Fruit fly (Drosophila melanogaster): ENCODE measurements around the gene CG6503.

CG6503 gene

dm6 chr3R:26463146-26463545 is 38.2 kb upstream of the CG6503 start (continued):
- TF ChIP-seq CG11247 (GFP tag; IDR thresholded peaks at IDR 0.05) = no peak
- TF ChIP-seq org-1 (GFP tag; optimal IDR thresholded peaks at IDR 0.05) = no peak
- TF ChIP-seq chinmo (GFP tag; IDR thresholded peaks at IDR 0.05; ENCODE audit: partially characterized antibody) = 0 out of 4 replicates have a peak, but pooled peaks have one; percentile 51
- no peak for TF ChIP-seq grn (GFP tag; optimal IDR thresholded peaks at IDR 0.05)
- no peak for TF ChIP-seq kay (GFP tag; optimal IDR thresholded peaks at IDR 0.05)
- peak; percentile 57 for TF ChIP-seq ftz-f1 (GFP tag; optimal IDR thresholded peaks at IDR 0.05)
- 0 out of 2 replicates have a peak, but pooled peaks have one; percentile 10 for TF ChIP-seq Bgb (GFP tag; IDR thresholded peaks at IDR 0.05; ENCODE audit: partially characterized antibody)
- TF ChIP-seq Neu2 (GFP tag; optimal IDR thresholded peaks at IDR 0.05; ENCODE audit: borderline replicate concordance) = no peak
- no peak for TF ChIP-seq Doc2 (GFP tag; IDR thresholded peaks at IDR 0.05)
- TF ChIP-seq Atf-2 (GFP tag; optimal IDR thresholded peaks at IDR 0.05) = no peak
- no peak; the same call in 1 of the 2 replicates for TF ChIP-seq E2f1 (GFP tag; IDR thresholded peaks at IDR 0.05)
- TF ChIP-seq vvl (GFP tag; IDR thresholded peaks at IDR 0.05) = peak; percentile 71
- no peak for TF ChIP-seq D19A (tag; optimal IDR thresholded peaks at IDR 0.05)
- TF ChIP-seq Eip74EF (GFP tag; optimal IDR thresholded peaks at IDR 0.05) = no peak
- peak; percentile 10 for TF ChIP-seq sens (GFP tag)
- no peak for TF ChIP-seq CG13624 (GFP tag; optimal IDR thresholded peaks at IDR 0.05)
- TF ChIP-seq CG1024 (GFP tag; IDR thresholded peaks at IDR 0.05) = no peak
- TF ChIP-seq unc-4 (GFP tag; IDR thresholded peaks at IDR 0.05; ENCODE audit: partially characterized antibody) = no peak
- no peak for TF ChIP-seq esg (GFP tag; conservative IDR thresholded peaks at IDR 0.05)
- no peak for TF ChIP-seq CG30020 (tag; optimal IDR thresholded peaks at IDR 0.05)
- peak in 1 of 2 experiments; percentile 13 for TF ChIP-seq Pdp1 (GFP tag; optimal IDR thresholded peaks at IDR 0.05)
- TF ChIP-seq btn (GFP tag; optimal IDR thresholded peaks at IDR 0.05) = no peak
- TF ChIP-seq lola (GFP tag; optimal IDR thresholded peaks at IDR 0.05) = no peak
- TF ChIP-seq CG2678 (tag; optimal IDR thresholded peaks at IDR 0.05) = no peak
- TF ChIP-seq peb (GFP tag; IDR thresholded peaks at IDR 0.05) = no peak
- TF ChIP-seq CG2120 (GFP tag; optimal IDR thresholded peaks at IDR 0.05) = no peak
- no peak for TF ChIP-seq crp (GFP tag; optimal IDR thresholded peaks at IDR 0.05)
- no peak for TF ChIP-seq pan (optimal IDR thresholded peaks at IDR 0.05)
- no peak for TF ChIP-seq pan (GFP tag; optimal IDR thresholded peaks at IDR 0.05 in 1 of 2, IDR thresholded peaks at IDR 0.05 in 1 of 2)
- TF ChIP-seq CG2129 (GFP tag; IDR thresholded peaks at IDR 0.05; ENCODE audit: partially characterized antibody) = no peak
- no peak for TF ChIP-seq CG32532 (GFP tag; IDR thresholded peaks at IDR 0.05)

- TF ChIP-seq pum (GFP tag; optimal IDR thresholded peaks at IDR 0.05) (no peak), crp (GFP tag; optimal IDR thresholded peaks at IDR 0.05) (no peak), sqz (GFP tag; optimal IDR thresholded peaks at IDR 0.05) (no peak), Opbp (GFP tag; IDR thresholded peaks at IDR 0.05; ENCODE audit: partially characterized antibody) (no peak), Vsx1 (GFP tag; optimal IDR thresholded peaks at IDR 0.05) (no peak), Doc2 (GFP tag; IDR thresholded peaks at IDR 0.05) (no peak), fd96Cb (tag; optimal IDR thresholded peaks at IDR 0.05) (peak; percentile 32), CG16815 (GFP tag; optimal IDR thresholded peaks at IDR 0.05) (no peak), CG11085 (GFP tag; IDR thresholded peaks at IDR 0.05) (no peak), CG7963 (GFP tag; IDR thresholded peaks at IDR 0.05; ENCODE audit: partially characterized antibody) (no peak), CG12104 (GFP tag; optimal IDR thresholded peaks at IDR 0.05) (no peak), ash1 (GFP tag; optimal IDR thresholded peaks at IDR 0.05) (no peak), esg (GFP tag; conservative IDR thresholded peaks at IDR 0.05) (no peak), toy (GFP tag; IDR thresholded peaks at IDR 0.05) (no peak), CG4854 (GFP tag; optimal IDR thresholded peaks at IDR 0.05) (no peak), lilli (GFP tag; optimal IDR thresholded peaks at IDR 0.05) (peak; percentile 3), ems (GFP tag; optimal IDR thresholded peaks at IDR 0.05) (peak; percentile 16), slbo (GFP tag; IDR thresholded peaks at IDR 0.05) (no peak), CG16813 (GFP tag; IDR thresholded peaks at IDR 0.05; ENCODE audit: partially characterized antibody) (no peak), Gug (GFP tag; IDR thresholded peaks at IDR 0.05) (no peak), CG17359 (tag; optimal IDR thresholded peaks at IDR 0.05) (peak; percentile 42)
These were observed 37.5 kb upstream of the CG6503 start for dm6 chr3R:26462173-26462959.
